Worm (Caenorhabditis elegans) whole organism, young adult: Measurements from ENCODE around the gene pygl-1.

Experiments
- bed-1 ChIP-seq: fragments of 200-800 bp; sonication (Bioruptor generic); IDR thresholded peaks from 2 replicates; pipeline ENCODE4 v1.3.6; 2022; ENCODE audit warnings: missing genetic modification reagents, missing genetic modification characterization, missing compliant biosample characterization
- ceh-100 ChIP-seq: fragments of 200-800 bp; sonication (Bioruptor generic); IDR thresholded peaks from 2 replicates; pipeline ENCODE4 v1.3.6; 2022; ENCODE audit warnings: missing genetic modification reagents, missing genetic modification characterization, missing compliant biosample characterization

- TF ChIP-seq bed-1 (GFP tag; lab: Robert Waterston, UW): no peak
- TF ChIP-seq ceh-100 (GFP tag; lab: Robert Waterston, UW): no peak
Measured at ce11 chrV:3546517-3546916, 32.3 kb upstream of the pygl-1 start, which contains the start of gene srbc-68.
